Worm (Caenorhabditis elegans) whole organism, midembryonic: ENCODE results near the gene Y38H6C.9.

Source experiments
- cog-1 ChIP-seq: sonication (generic microtip); optimal IDR thresholded peaks from 2 replicates; lab custom pipeline; 2016; ENCODE audit warnings: missing genetic modification characterization, missing compliant biosample characterization
- klf-2 ChIP-seq: fragments of 200-800 bp; sonication (Bioruptor generic); conservative IDR thresholded peaks from 2 replicates; pipeline ENCODE4 v1.3.6; 2022; ENCODE audit warnings: missing genetic modification reagents, missing genetic modification characterization, missing compliant biosample characterization
- ref-1 ChIP-seq: fragments of 200-800 bp; sonication (Bioruptor generic); conservative IDR thresholded peaks from 2 replicates; pipeline ENCODE4 v1.3.6; 2022; ENCODE audit warnings: missing genetic modification reagents, missing genetic modification characterization, missing compliant biosample characterization
- ztf-29 ChIP-seq: fragments of 200-800 bp; sonication (Bioruptor generic); IDR thresholded peaks from 2 replicates; pipeline ENCODE4 v1.3.6; 2022; ENCODE audit warnings: missing genetic modification reagents, missing genetic modification characterization, missing compliant biosample characterization

DNA sequence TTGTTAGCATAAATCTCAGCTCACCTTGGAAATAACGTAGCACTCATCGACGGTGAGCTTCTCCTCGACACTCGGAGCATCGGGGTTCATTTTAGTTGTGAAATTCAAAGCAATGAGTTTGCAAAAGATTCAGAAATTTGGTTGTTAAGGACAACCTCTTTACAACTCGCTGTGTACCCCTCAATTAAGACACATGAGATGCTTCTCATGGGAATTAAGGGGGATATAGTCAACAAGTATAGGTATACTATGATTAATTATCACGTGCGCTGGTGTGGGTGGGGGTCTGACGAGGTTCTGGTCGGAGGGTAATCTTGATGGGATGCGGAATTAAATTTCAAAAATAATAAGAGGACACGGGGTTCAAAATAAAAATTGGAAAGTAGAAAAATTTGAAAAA is 21.7 kb downstream of the Y38H6C.9 start, which contains the start of gene dct-14:
- TF ChIP-seq klf-2 (GFP tag; lab: Robert Waterston, UW): no peak
- no peak for TF ChIP-seq ref-1
- no peak for TF ChIP-seq ztf-29 (GFP tag; lab: Robert Waterston, UW)
- no peak for TF ChIP-seq cog-1
